Worm (Caenorhabditis elegans) whole organism, young adult: ENCODE measurements around the gene his-59.

ENCODE experiments used
- ceh-27 ChIP-seq: fragments of 200-800 bp; sonication (Bioruptor generic); optimal IDR thresholded peaks from 2 replicates; lab custom pipeline; 2018; ENCODE audit warnings: mild to moderate bottlenecking, missing genetic modification characterization, moderate library complexity, missing compliant biosample characterization
- efl-1 ChIP-seq: fragments of 150-350 bp; optimal IDR thresholded peaks from 2 replicates; lab custom pipeline; 2014; ENCODE audit warnings: missing biosample characterization, missing genetic modification reagents, missing genetic modification characterization

ce11 chrIV:7488457-7488783, 371 bp downstream of the his-59 start:
- TF ChIP-seq ceh-27 (GFP tag; lab: Kevin White, UChicago) (no peak), efl-1 (GFP tag; lab: Kevin White, UChicago) (no peak)
